Worm (Caenorhabditis elegans) whole organism, young adult: ENCODE results near the gene mre-11.

Source experiments
- B0035.1 ChIP-seq: sonication (generic microtip); optimal IDR thresholded peaks from 2 replicates; lab custom pipeline; 2016; ENCODE audit warnings: missing genetic modification characterization, mild to moderate bottlenecking, missing compliant biosample characterization, missing genotype, missing genetic modification reagents
- F10E7.11 ChIP-seq: sonication (generic microtip); optimal IDR thresholded peaks from 2 replicates; lab custom pipeline; 2017; ENCODE audit warnings: mild to moderate bottlenecking, missing genetic modification characterization, moderate library complexity, missing compliant biosample characterization
- F33H1.4 ChIP-seq: fragments of 200-800 bp; sonication (Bioruptor generic); IDR thresholded peaks from 2 replicates; pipeline ENCODE4 v1.3.6; 2022; ENCODE audit warnings: missing genetic modification reagents, missing genetic modification characterization, missing compliant biosample characterization
- F39B2.1 ChIP-seq: fragments of 200-800 bp; sonication (Bioruptor generic); IDR thresholded peaks from 2 replicates; pipeline ENCODE4 v1.3.6; 2022; ENCODE audit warnings: missing genetic modification reagents, missing genetic modification characterization, missing compliant biosample characterization
- F49E8.2 ChIP-seq: sonication (generic microtip); optimal IDR thresholded peaks from 3 replicates; lab custom pipeline; 2017; ENCODE audit warnings: missing genetic modification characterization, mild to moderate bottlenecking, missing compliant biosample characterization, antibody characterized with exemption, moderate library complexity; ENCODE audit not compliant: insufficient read depth
- K12H6.12 ChIP-seq: fragments of 200-800 bp; sonication (Bioruptor generic); optimal IDR thresholded peaks from 2 replicates; lab custom pipeline; 2018; ENCODE audit warnings: mild to moderate bottlenecking, missing genetic modification characterization, missing compliant biosample characterization
- T26A5.8 ChIP-seq: sonication (generic microtip); optimal IDR thresholded peaks from 2 replicates; lab custom pipeline; 2016; ENCODE audit warnings: missing genetic modification characterization, missing compliant biosample characterization
- Y53F4B.3 ChIP-seq: fragments of 200-800 bp; sonication (Bioruptor generic); IDR thresholded peaks from 2 replicates; pipeline ENCODE4 v1.3.6; 2022; ENCODE audit warnings: missing genetic modification reagents, missing genetic modification characterization, missing compliant biosample characterization
- Y95B8A.8 ChIP-seq: fragments of 200-800 bp; sonication (Bioruptor generic); IDR thresholded peaks from 2 replicates; pipeline ENCODE4 v1.3.6; 2022; ENCODE audit warnings: missing genetic modification reagents, missing genetic modification characterization, missing compliant biosample characterization
- ZK185.1 ChIP-seq: sonication (generic microtip); optimal IDR thresholded peaks from 2 replicates; lab custom pipeline; 2016; ENCODE audit warnings: mild to moderate bottlenecking, missing genetic modification characterization, missing compliant biosample characterization; ENCODE audit not compliant: poor library complexity, severe bottlenecking
- akir-1 ChIP-seq: fragments of 200-800 bp; sonication (Bioruptor generic); optimal IDR thresholded peaks from 2 replicates; lab custom pipeline; 2018; ENCODE audit warnings: mild to moderate bottlenecking, missing genetic modification characterization, moderate library complexity, missing compliant biosample characterization
- athp-1 ChIP-seq: sonication (generic microtip); optimal IDR thresholded peaks from 2 replicates; lab custom pipeline; 2017; ENCODE audit warnings: mild to moderate bottlenecking, missing genetic modification characterization, missing compliant biosample characterization
- attf-3 ChIP-seq: fragments of 200-800 bp; sonication (Bioruptor generic); conservative IDR thresholded peaks from 2 replicates; pipeline ENCODE4 v1.3.6; 2022; ENCODE audit warnings: missing genetic modification reagents, missing genetic modification characterization, missing compliant biosample characterization
- attf-6 ChIP-seq: fragments of 200-800 bp; sonication (Bioruptor generic); IDR thresholded peaks from 2 replicates; pipeline ENCODE4 v1.3.6; 2022; ENCODE audit warnings: missing genetic modification reagents, missing genetic modification characterization, missing compliant biosample characterization
- ccch-3 ChIP-seq: fragments of 200-800 bp; sonication (Bioruptor generic); optimal IDR thresholded peaks from 2 replicates; lab custom pipeline; 2018; ENCODE audit warnings: mild to moderate bottlenecking, missing genetic modification characterization, missing compliant biosample characterization
- cebp-2 ChIP-seq: fragments of 200-800 bp; sonication (Bioruptor generic); IDR thresholded peaks from 2 replicates; pipeline ENCODE4 v1.3.6; 2022; ENCODE audit warnings: missing genetic modification characterization, missing compliant biosample characterization
- ceh-100 ChIP-seq: fragments of 200-800 bp; sonication (Bioruptor generic); IDR thresholded peaks from 2 replicates; pipeline ENCODE4 v1.3.6; 2022; ENCODE audit warnings: missing genetic modification reagents, missing genetic modification characterization, missing compliant biosample characterization
- ceh-58 ChIP-seq: fragments of 200-800 bp; sonication (Bioruptor generic); IDR thresholded peaks from 2 replicates; pipeline ENCODE4 v1.3.6; 2022; ENCODE audit warnings: missing genetic modification characterization, missing compliant biosample characterization
- chd-7 ChIP-seq: sonication (generic microtip); optimal IDR thresholded peaks from 2 replicates; lab custom pipeline; 2016; ENCODE audit warnings: mild to moderate bottlenecking, missing genetic modification characterization, moderate library complexity, missing compliant biosample characterization
- dpl-1 ChIP-seq: fragments of 150-350 bp; optimal IDR thresholded peaks from 2 replicates; lab custom pipeline; 2014; ENCODE audit warnings: missing biosample characterization, missing genetic modification reagents, missing genetic modification characterization
- efl-1 ChIP-seq: fragments of 150-350 bp; optimal IDR thresholded peaks from 2 replicates; lab custom pipeline; 2014; ENCODE audit warnings: missing biosample characterization, missing genetic modification reagents, missing genetic modification characterization
- hlh-12 ChIP-seq: sonication (generic microtip); optimal IDR thresholded peaks from 2 replicates; lab custom pipeline; 2016; ENCODE audit warnings: missing genetic modification characterization, missing compliant biosample characterization
- hlh-26 ChIP-seq: fragments of 200-800 bp; sonication (Bioruptor generic); conservative IDR thresholded peaks from 2 replicates; pipeline ENCODE4 v1.3.6; 2022; ENCODE audit warnings: missing genetic modification reagents, missing genetic modification characterization, missing compliant biosample characterization
- let-607 ChIP-seq, 2 experiments: fragments of 200-800 bp in 1 of 2; sonication (Bioruptor generic) in 1 of 2; sonication (generic microtip) in 1 of 2; optimal IDR thresholded peaks; 2 replicates each; lab custom pipeline; 2016 to 2018; ENCODE audit warnings: mild to moderate bottlenecking in 2 of 2, missing compliant biosample characterization in 2 of 2, missing genetic modification characterization in 2 of 2, moderate library complexity in 2 of 2, missing genotype in 1 of 2
- lsl-1 ChIP-seq: fragments of 200-800 bp; sonication (Bioruptor generic); optimal IDR thresholded peaks from 2 replicates; lab custom pipeline; 2018; ENCODE audit warnings: mild to moderate bottlenecking, missing genetic modification characterization, moderate library complexity, missing compliant biosample characterization
- madf-3 ChIP-seq: fragments of 200-800 bp; sonication (Bioruptor generic); IDR thresholded peaks from 2 replicates; pipeline ENCODE4 v1.3.6; 2022; ENCODE audit warnings: missing genetic modification reagents, missing genetic modification characterization, missing compliant biosample characterization
- madf-8 ChIP-seq: fragments of 200-800 bp; sonication (Bioruptor generic); conservative IDR thresholded peaks from 2 replicates; pipeline ENCODE4 v1.3.6; 2022; ENCODE audit warnings: missing genetic modification reagents, missing genetic modification characterization, missing compliant biosample characterization
- mxl-1 ChIP-seq: sonication (generic microtip); optimal IDR thresholded peaks from 2 replicates; lab custom pipeline; 2016; ENCODE audit warnings: missing genetic modification characterization, missing compliant biosample characterization
- nhr-27 ChIP-seq: fragments of 200-800 bp; sonication (Bioruptor generic); optimal IDR thresholded peaks from 2 replicates; lab custom pipeline; 2018; ENCODE audit warnings: mild to moderate bottlenecking, missing genetic modification characterization, moderate library complexity, missing compliant biosample characterization
- nhr-90 ChIP-seq: sonication (generic microtip); optimal IDR thresholded peaks from 2 replicates; lab custom pipeline; 2016; ENCODE audit warnings: missing genotype, mild to moderate bottlenecking, missing genetic modification characterization, missing compliant biosample characterization
- pha-4 ChIP-seq: fragments of 150-350 bp; sonication (generic microtip); optimal IDR thresholded peaks from 2 replicates; lab custom pipeline; 2014; ENCODE audit warnings: missing biosample characterization, missing genetic modification reagents, missing genetic modification characterization
- rec-8 ChIP-seq, 2 experiments: sonication (generic microtip); optimal IDR thresholded peaks; 2 replicates each; lab custom pipeline; 2016; ENCODE audit warnings: mild to moderate bottlenecking in 2 of 2, missing genetic modification characterization in 2 of 2, missing genetic modification reagents in 2 of 2, missing genotype in 2 of 2, missing biosample characterization in 1 of 2, missing compliant biosample characterization in 1 of 2, moderate library complexity in 1 of 2
- sdz-38 ChIP-seq: sonication (generic microtip); optimal IDR thresholded peaks from 2 replicates; lab custom pipeline; 2016; ENCODE audit warnings: missing genotype, missing genetic modification characterization, missing compliant biosample characterization
- snpc-1.1 ChIP-seq: sonication (generic microtip); optimal IDR thresholded peaks from 2 replicates; lab custom pipeline; 2017; ENCODE audit warnings: missing genetic modification characterization, mild to moderate bottlenecking, missing compliant biosample characterization, antibody characterized with exemption, moderate library complexity, missing genotype, missing genetic modification reagents; ENCODE audit not compliant: insufficient read depth
- snpc-1.3 ChIP-seq: sonication (generic microtip); optimal IDR thresholded peaks from 2 replicates; lab custom pipeline; 2017; ENCODE audit warnings: missing genetic modification characterization, mild to moderate bottlenecking, missing compliant biosample characterization, antibody characterized with exemption, moderate library complexity, missing genotype, missing genetic modification reagents; ENCODE audit not compliant: insufficient read depth
- tlf-1 ChIP-seq: fragments of 200-800 bp; sonication (Bioruptor generic); optimal IDR thresholded peaks from 2 replicates; lab custom pipeline; 2018; ENCODE audit warnings: mild to moderate bottlenecking, missing genetic modification characterization, missing compliant biosample characterization
- unc-62 ChIP-seq: fragments of 150-350 bp; optimal IDR thresholded peaks from 2 replicates; lab custom pipeline; 2014; ENCODE audit warnings: missing biosample characterization, missing genetic modification reagents, missing genetic modification characterization
- zfh-2 ChIP-seq: fragments of 200-800 bp; sonication (Bioruptor generic); conservative IDR thresholded peaks from 2 replicates; pipeline ENCODE4 v1.3.6; 2022; ENCODE audit warnings: missing genetic modification reagents, missing genetic modification characterization, missing compliant biosample characterization
- ztf-18 ChIP-seq: sonication (generic microtip); optimal IDR thresholded peaks from 2 replicates; lab custom pipeline; 2016; ENCODE audit warnings: missing genotype, mild to moderate bottlenecking, missing genetic modification characterization, missing compliant biosample characterization
- ztf-28 ChIP-seq: fragments of 200-800 bp; sonication (Bioruptor generic); IDR thresholded peaks from 2 replicates; pipeline ENCODE4 v1.3.6; 2022; ENCODE audit warnings: missing genetic modification reagents, missing genetic modification characterization, missing compliant biosample characterization

The mre-11 gene

ce11 chrV:10711829-10712607 is 24.6 kb downstream of the mre-11 start (continued):
- TF ChIP-seq B0035.1 (tag; lab: Kevin White, UChicago) (no peak), madf-8 (no peak), ZK185.1 (tag; lab: Kevin White, UChicago) (peak; percentile 18), chd-7 (peak; percentile 28), T26A5.8 (tag; lab: Kevin White, UChicago) (no peak), madf-3 (GFP tag; lab: Robert Waterston, UW) (0 out of 2 replicates have a peak, but pooled peaks have one; percentile 42), pha-4 (tag; lab: Kevin White, UChicago) (no peak), K12H6.12 (tag; lab: Kevin White, UChicago) (no peak), Y53F4B.3 (GFP tag; lab: Robert Waterston, UW) (no peak), zfh-2 (no peak), F10E7.11 (tag; lab: Kevin White, UChicago) (no peak), let-607 (tag; optimal IDR thresholded peaks at IDR 0.05; lab: Kevin White, UChicago) (no peak), nhr-27 (tag; lab: Kevin White, UChicago) (no peak), unc-62 (GFP tag; lab: Kevin White, UChicago) (no peak), dpl-1 (GFP tag; lab: Kevin White, UChicago) (no peak), F39B2.1 (no peak), sdz-38 (tag; lab: Kevin White, UChicago) (no peak), nhr-90 (no peak), ceh-58 (GFP tag; lab: Robert Waterston, UW) (no peak), Y95B8A.8 (GFP tag; lab: Robert Waterston, UW) (peak; percentile 55; the same call in 1 of the 2 replicates), attf-3 (GFP tag; lab: Robert Waterston, UW) (no peak), ztf-18 (no peak), athp-1 (tag; lab: Kevin White, UChicago) (no peak), ztf-28 (GFP tag; lab: Robert Waterston, UW) (no peak), hlh-12 (tag; lab: Kevin White, UChicago) (no peak), akir-1 (GFP tag; lab: Kevin White, UChicago) (no peak), hlh-26 (GFP tag; lab: Robert Waterston, UW) (no peak), cebp-2 (no peak), ccch-3 (GFP tag; lab: Kevin White, UChicago) (no peak), snpc-1.1 (tag; lab: Kevin White, UChicago) (no peak), F33H1.4 (GFP tag; lab: Robert Waterston, UW) (no peak), rec-8 (tag; optimal IDR thresholded peaks at IDR 0.05; lab: Kevin White, UChicago) (no peak), lsl-1 (GFP tag; lab: Kevin White, UChicago) (no peak), F49E8.2 (tag; lab: Kevin White, UChicago) (no peak), snpc-1.3 (tag; lab: Kevin White, UChicago) (no peak), mxl-1 (tag; lab: Kevin White, UChicago) (no peak), ceh-100 (no peak), efl-1 (GFP tag; lab: Kevin White, UChicago) (no peak), attf-6 (no peak), tlf-1 (no peak)
